Fruit fly (Drosophila melanogaster) whole organism, embryonic: ENCODE data around the gene CG14054.

Experiments
- BEAF-32 ChIP-seq: fragments of 200-800 bp; sonication (Bioruptor generic); optimal IDR thresholded peaks from 3 replicates; lab custom pipeline; 2017; ENCODE audit warnings: missing biosample characterization, missing genetic modification characterization, mild to moderate bottlenecking, moderate library complexity, missing genetic modification reagents
- CG11696 ChIP-seq: fragments of 200-800 bp; sonication (Bioruptor generic); IDR thresholded peaks from 2 replicates; pipeline ENCODE4 v1.3.6; 2022; ENCODE audit warnings: missing biosample characterization, missing genetic modification characterization
- CG12942 ChIP-seq: fragments of 200-800 bp; sonication (Bioruptor generic); optimal IDR thresholded peaks from 3 replicates; lab custom pipeline; 2016; ENCODE audit warnings: missing biosample characterization, missing genetic modification characterization
- CG13123 ChIP-seq: fragments of 200-800 bp; sonication (Bioruptor generic); optimal IDR thresholded peaks from 2 replicates; lab custom pipeline; 2016; ENCODE audit warnings: missing biosample characterization, missing genetic modification characterization
- CG16815 ChIP-seq: fragments of 200-800 bp; sonication (Bioruptor generic); optimal IDR thresholded peaks from 3 replicates; lab custom pipeline; 2017; ENCODE audit warnings: missing biosample characterization, mild to moderate bottlenecking, missing genetic modification characterization
- CG17612 ChIP-seq: fragments of 200-800 bp; sonication (Bioruptor generic); IDR thresholded peaks from 2 replicates; pipeline ENCODE4 v1.3.6; 2022; ENCODE audit warnings: missing biosample characterization, missing genetic modification characterization
- CG30403 ChIP-seq: fragments of 200-800 bp; sonication (Bioruptor generic); optimal IDR thresholded peaks from 3 replicates; lab custom pipeline; 2016; ENCODE audit warnings: missing biosample characterization, missing genetic modification characterization
- CG42726 ChIP-seq: fragments of 200-800 bp; sonication (Bioruptor generic); IDR thresholded peaks from 2 replicates; pipeline ENCODE4 v1.3.6; 2022; ENCODE audit warnings: missing biosample characterization, missing genetic modification characterization; ENCODE audit not compliant: partially characterized antibody
- CG4282 ChIP-seq: fragments of 200-800 bp; sonication (Bioruptor generic); optimal IDR thresholded peaks from 2 replicates; lab custom pipeline; 2016; ENCODE audit warnings: missing biosample characterization, missing genetic modification characterization
- CG43689 ChIP-seq: fragments of 200-800 bp; sonication (Bioruptor generic); IDR thresholded peaks from 2 replicates; pipeline ENCODE4 v1.3.6; 2022; ENCODE audit warnings: missing biosample characterization, missing genetic modification characterization
- CG4820 ChIP-seq: fragments of 200-800 bp; sonication (Bioruptor generic); optimal IDR thresholded peaks from 3 replicates; lab custom pipeline; 2016; ENCODE audit warnings: missing biosample characterization, missing genetic modification characterization
- CG5180 ChIP-seq: fragments of 200-800 bp; sonication (Bioruptor generic); optimal IDR thresholded peaks from 3 replicates; lab custom pipeline; 2017; ENCODE audit warnings: missing biosample characterization, missing genetic modification characterization, mild to moderate bottlenecking, moderate library complexity, missing genetic modification reagents
- CG6272 ChIP-seq: fragments of 200-800 bp; sonication (Bioruptor generic); IDR thresholded peaks from 2 replicates; pipeline ENCODE4 v1.3.6; 2022; ENCODE audit warnings: missing biosample characterization, missing genetic modification characterization
- CG6813 ChIP-seq: fragments of 200-800 bp; sonication (Bioruptor generic); optimal IDR thresholded peaks from 2 replicates; lab custom pipeline; 2017; ENCODE audit warnings: missing biosample characterization, missing genetic modification characterization, mild to moderate bottlenecking, moderate library complexity, missing genetic modification reagents
- CG9437 ChIP-seq: fragments of 200-800 bp; sonication (Bioruptor generic); optimal IDR thresholded peaks from 2 replicates; lab custom pipeline; 2018; ENCODE audit warnings: missing biosample characterization, mild to moderate bottlenecking, missing genetic modification characterization
- Chrac-16 ChIP-seq: fragments of 200-800 bp; sonication (Bioruptor generic); optimal IDR thresholded peaks from 3 replicates; lab custom pipeline; 2016; ENCODE audit warnings: missing biosample characterization, missing genetic modification characterization
- CoRest ChIP-seq: fragments of 200-800 bp; sonication (Bioruptor generic); optimal IDR thresholded peaks from 3 replicates; lab custom pipeline; 2018; ENCODE audit warnings: missing biosample characterization, mild to moderate bottlenecking, missing genetic modification characterization, moderate library complexity
- Dbx ChIP-seq: fragments of 200-800 bp; sonication (Bioruptor generic); IDR thresholded peaks from 3 replicates; pipeline ENCODE4 v1.3.6; 2022; ENCODE audit warnings: missing biosample characterization, missing genetic modification characterization
- Dek ChIP-seq: fragments of 200-800 bp; sonication (Bioruptor generic); optimal IDR thresholded peaks from 3 replicates; lab custom pipeline; 2019; ENCODE audit warnings: missing biosample characterization, mild to moderate bottlenecking, missing genetic modification characterization, moderate library complexity
- Dfd ChIP-seq, 2 experiments: fragments of >200 bp; optimal IDR thresholded peaks; 2 replicates each; lab custom pipeline; 2017; ENCODE audit warnings: missing biosample characterization in 2 of 2, missing genetic modification characterization in 2 of 2
- Doc3 ChIP-seq: fragments of 200-800 bp; sonication (Bioruptor generic); IDR thresholded peaks from 3 replicates; pipeline ENCODE4 v1.3.6; 2022; ENCODE audit warnings: missing biosample characterization, missing genetic modification characterization; ENCODE audit not compliant: partially characterized antibody
- E2f2 ChIP-seq: fragments of 200-800 bp; sonication (Bioruptor generic); IDR thresholded peaks from 2 replicates; pipeline ENCODE4 v1.3.6; 2022; ENCODE audit warnings: missing biosample characterization, missing genetic modification characterization
- GATAe ChIP-seq: fragments of 200-800 bp; sonication (Bioruptor generic); conservative IDR thresholded peaks from 2 replicates; pipeline ENCODE4 v1.3.6; 2022; ENCODE audit warnings: missing biosample characterization, missing genetic modification characterization
- Gsc ChIP-seq: fragments of 200-800 bp; sonication (Bioruptor generic); IDR thresholded peaks from 2 replicates; pipeline ENCODE4 v1.3.6; 2022; ENCODE audit warnings: missing biosample characterization, missing genetic modification characterization
- Hr78 ChIP-seq, 2 experiments: fragments of 200-800 bp in 1 of 2; fragments of >200 bp in 1 of 2; sonication (Bioruptor generic) in 1 of 2; optimal IDR thresholded peaks; 2 replicates each; lab custom pipeline; 2017 to 2019; ENCODE audit warnings: missing biosample characterization in 2 of 2, missing genetic modification characterization in 2 of 2, mild to moderate bottlenecking in 1 of 2, moderate library complexity in 1 of 2
- NC2β ChIP-seq: fragments of 200-800 bp; sonication (Bioruptor generic); optimal IDR thresholded peaks from 2 replicates; lab custom pipeline; 2016; ENCODE audit warnings: missing biosample characterization, missing genetic modification characterization
- Poxn ChIP-seq: fragments of 200-800 bp; sonication (Bioruptor generic); IDR thresholded peaks from 2 replicates; pipeline ENCODE4 v1.3.6; 2022; ENCODE audit warnings: missing biosample characterization, missing genetic modification characterization
- Rfx ChIP-seq: fragments of 200-800 bp; sonication (Bioruptor generic); IDR thresholded peaks from 2 replicates; pipeline ENCODE4 v1.3.6; 2022; ENCODE audit warnings: missing biosample characterization, missing genetic modification characterization
- Sry-δ ChIP-seq: fragments of 200-800 bp; sonication (Bioruptor generic); optimal IDR thresholded peaks from 2 replicates; lab custom pipeline; 2016; ENCODE audit warnings: missing biosample characterization, missing genetic modification characterization
- Xbp1 ChIP-seq: fragments of 200-800 bp; sonication (Bioruptor generic); optimal IDR thresholded peaks from 3 replicates; lab custom pipeline; 2016; ENCODE audit warnings: missing biosample characterization, mild to moderate bottlenecking, missing genetic modification characterization
- Xrp1 ChIP-seq: fragments of 200-800 bp; sonication (Bioruptor generic); IDR thresholded peaks from 2 replicates; pipeline ENCODE4 v1.3.6; 2022; ENCODE audit warnings: missing biosample characterization, missing genetic modification characterization
- bab2 ChIP-seq: fragments of 200-800 bp; sonication (Bioruptor generic); optimal IDR thresholded peaks from 2 replicates; lab custom pipeline; 2016; ENCODE audit warnings: missing biosample characterization, missing genetic modification characterization
- corto ChIP-seq: fragments of 200-800 bp; sonication (Bioruptor generic); optimal IDR thresholded peaks from 2 replicates; lab custom pipeline; 2016; ENCODE audit warnings: missing biosample characterization, mild to moderate bottlenecking, missing genetic modification characterization, moderate library complexity
- dm ChIP-seq: fragments of 200-800 bp; sonication (Bioruptor generic); optimal IDR thresholded peaks from 3 replicates; lab custom pipeline; 2016; ENCODE audit warnings: missing biosample characterization, missing genetic modification characterization
- eyg ChIP-seq: fragments of 200-800 bp; sonication (Bioruptor generic); optimal IDR thresholded peaks from 3 replicates; lab custom pipeline; 2016; ENCODE audit warnings: missing biosample characterization, missing genetic modification characterization
- gt ChIP-seq: fragments of 200-800 bp; sonication (Bioruptor generic); IDR thresholded peaks from 2 replicates; pipeline ENCODE4 v1.3.6; 2022; ENCODE audit warnings: missing biosample characterization, missing genetic modification characterization
- hkb ChIP-seq, 2 experiments: fragments of 200-800 bp in 1 of 2; fragments of >200 bp in 1 of 2; sonication (Bioruptor generic) in 1 of 2; IDR thresholded peaks in 1 of 2; optimal IDR thresholded peaks in 1 of 2; 2 replicates each; pipeline versions ENCODE4 v1.3.6 to Lab custom; 2017 to 2022; ENCODE audit warnings: missing biosample characterization in 1 of 2, missing genetic modification characterization in 1 of 2
- jigr1 ChIP-seq: fragments of 200-800 bp; sonication (Bioruptor generic); IDR thresholded peaks from 3 replicates; pipeline ENCODE4 v1.3.6; 2022; ENCODE audit warnings: missing biosample characterization, missing genetic modification characterization
- jumu ChIP-seq: fragments of 200-800 bp; sonication (Bioruptor generic); optimal IDR thresholded peaks from 3 replicates; lab custom pipeline; 2016; ENCODE audit warnings: missing biosample characterization, missing genetic modification characterization
- ken ChIP-seq: fragments of 200-800 bp; sonication (Bioruptor generic); IDR thresholded peaks from 3 replicates; pipeline ENCODE4 v1.3.6; 2022; ENCODE audit warnings: missing biosample characterization, missing genetic modification characterization
- lov ChIP-seq, 2 experiments: fragments of 200-800 bp in 1 of 2; fragments of >200 bp in 1 of 2; sonication (Bioruptor generic) in 1 of 2; IDR thresholded peaks in 1 of 2; optimal IDR thresholded peaks in 1 of 2; 2 replicates in 1 of 2; 3 replicates in 1 of 2; pipeline versions ENCODE4 v1.3.6 to Lab custom; 2017 to 2022; ENCODE audit warnings: missing biosample characterization in 1 of 2, missing genetic modification characterization in 1 of 2
- mam ChIP-seq: fragments of 200-800 bp; sonication (Bioruptor generic); optimal IDR thresholded peaks from 3 replicates; lab custom pipeline; 2016; ENCODE audit warnings: missing biosample characterization, missing genetic modification characterization
- nom ChIP-seq: fragments of 200-800 bp; sonication (Bioruptor generic); optimal IDR thresholded peaks from 2 replicates; lab custom pipeline; 2017; ENCODE audit warnings: missing biosample characterization, missing genetic modification characterization, mild to moderate bottlenecking, moderate library complexity, missing genetic modification reagents
- odd ChIP-seq: fragments of 200-800 bp; sonication (Bioruptor generic); optimal IDR thresholded peaks from 2 replicates; lab custom pipeline; 2017; ENCODE audit warnings: missing biosample characterization, mild to moderate bottlenecking, missing genetic modification characterization
- pzg ChIP-seq: fragments of 200-800 bp; sonication (Bioruptor generic); optimal IDR thresholded peaks from 3 replicates; lab custom pipeline; 2018; ENCODE audit warnings: missing biosample characterization, mild to moderate bottlenecking, missing genetic modification characterization, moderate library complexity
- sc ChIP-seq, 3 experiments: fragments of >200 bp in 2 of 3; fragments of 200-800 bp in 1 of 3; sonication (Bioruptor generic) in 1 of 3; optimal IDR thresholded peaks; 2 replicates in 2 of 3; 3 replicates in 1 of 3; lab custom pipeline; 2017; ENCODE audit warnings: mild to moderate bottlenecking in 1 of 3, missing biosample characterization in 1 of 3, missing genetic modification characterization in 1 of 3, missing genetic modification reagents in 1 of 3
- tin ChIP-seq: fragments of 200-800 bp; sonication (Bioruptor generic); optimal IDR thresholded peaks from 3 replicates; lab custom pipeline; 2016; ENCODE audit warnings: missing biosample characterization, missing genetic modification characterization
- tio ChIP-seq: fragments of 200-800 bp; sonication (Bioruptor generic); optimal IDR thresholded peaks from 2 replicates; lab custom pipeline; 2017; ENCODE audit warnings: missing biosample characterization, missing genetic modification characterization, inconsistent platforms
- zfh1 ChIP-seq: fragments of 200-800 bp; sonication (Bioruptor generic); IDR thresholded peaks from 3 replicates; pipeline ENCODE4 v1.3.6; 2022; ENCODE audit warnings: missing biosample characterization, missing genetic modification characterization

The CG14054 gene

DNA sequence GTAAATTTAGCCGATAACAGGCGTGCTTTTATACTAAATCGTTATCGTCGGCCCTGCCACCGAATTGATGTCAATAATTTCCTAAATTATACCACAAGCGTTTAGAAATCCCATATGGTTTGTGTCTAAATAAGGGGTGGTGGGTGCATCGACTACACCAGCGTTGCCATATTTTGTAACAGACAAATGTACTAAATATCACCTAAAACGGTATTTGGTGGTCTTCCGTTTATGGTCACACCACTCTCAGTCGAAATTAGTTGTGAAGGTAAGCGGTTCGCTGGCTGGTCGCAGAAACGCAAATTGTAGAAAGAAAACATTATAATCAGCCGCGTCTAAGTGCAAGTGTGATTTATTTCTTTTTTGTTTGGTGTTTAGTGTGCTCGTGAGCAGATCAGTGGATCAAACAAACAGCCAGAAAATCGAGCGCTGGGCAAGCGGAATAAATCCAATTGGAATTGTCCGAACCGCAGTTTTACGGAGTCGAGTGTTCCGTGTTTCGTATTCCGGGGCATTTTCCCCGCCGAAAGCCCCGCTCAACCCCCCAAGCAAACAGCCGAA, 14.3 kb upstream of the CG14054 start, which contains the start of the genes CG16903 and Unc-76 (continued):
- TF ChIP-seq zfh1 (GFP tag; lab: Robert Waterston, UW) = peak; percentile 46; the same call in 1 of the 3 replicates
- no peak for TF ChIP-seq Gsc
- peak; percentile 41 for TF ChIP-seq NC2β (GFP tag; lab: Kevin White, UChicago)
- TF ChIP-seq CG12942 (GFP tag; lab: Kevin White, UChicago) = no peak
- TF ChIP-seq CG30403 (GFP tag; lab: Kevin White, UChicago) = peak; percentile 14
- TF ChIP-seq tio (GFP tag; lab: Kevin White, UChicago) = no peak
- TF ChIP-seq pzg (GFP tag; lab: Kevin White, UChicago) = peak; percentile 100
- TF ChIP-seq corto (GFP tag; lab: Kevin White, UChicago) = no peak
- peak; percentile 69 for TF ChIP-seq E2f2 (GFP tag; lab: Robert Waterston, UW)
- TF ChIP-seq Poxn = no peak
- peak; percentile 56 for TF ChIP-seq odd
- TF ChIP-seq jumu = peak; percentile 14
- TF ChIP-seq Hr78 (GFP tag; optimal IDR thresholded peaks at IDR 0.05; lab: Kevin White, UChicago) = peak in 1 of 2 experiments; percentile 24
- TF ChIP-seq dm (GFP tag; lab: Kevin White, UChicago) = peak; percentile 60
- peak; percentile 27 for TF ChIP-seq CG5180 (GFP tag; lab: Kevin White, UChicago)
- TF ChIP-seq nom (GFP tag; lab: Kevin White, UChicago) = peak; percentile 69
- TF ChIP-seq jigr1 (GFP tag; lab: Robert Waterston, UW) = no peak
- no peak for TF ChIP-seq GATAe (GFP tag; lab: Robert Waterston, UW)
- peak; percentile 47 for TF ChIP-seq Rfx (GFP tag; lab: Robert Waterston, UW)
- peak; percentile 70 for TF ChIP-seq CG42726 (GFP tag; lab: Robert Waterston, UW)
- TF ChIP-seq CG6813 (GFP tag; lab: Kevin White, UChicago) = peak; percentile 13
- no peak for TF ChIP-seq CG17612 (GFP tag; lab: Robert Waterston, UW)
- no peak for TF ChIP-seq CG43689 (GFP tag; lab: Robert Waterston, UW)
- no peak for TF ChIP-seq CG16815 (GFP tag; lab: Kevin White, UChicago)
- peak; percentile 46 for TF ChIP-seq CoRest (tag; lab: Kevin White, UChicago)
- TF ChIP-seq gt (GFP tag; lab: Robert Waterston, UW) = no peak
- no peak; the same call in 2 of the 3 replicates for TF ChIP-seq Doc3
- no peak for TF ChIP-seq CG4820 (GFP tag; lab: Kevin White, UChicago)
- TF ChIP-seq eyg (GFP tag; lab: Kevin White, UChicago) = no peak
- no peak for TF ChIP-seq mam (GFP tag; lab: Kevin White, UChicago)
- peak; percentile 40 for TF ChIP-seq CG4282 (GFP tag; lab: Kevin White, UChicago)
- no peak for TF ChIP-seq CG13123 (GFP tag; lab: Kevin White, UChicago)
- TF ChIP-seq bab2 (GFP tag; lab: Kevin White, UChicago) = peak; percentile 2
- TF ChIP-seq Chrac-16 (GFP tag; lab: Kevin White, UChicago) = no peak
- TF ChIP-seq ken = no peak
- TF ChIP-seq Sry-δ (GFP tag; lab: Kevin White, UChicago) = peak; percentile 77
- no peak for TF ChIP-seq CG11696
- TF ChIP-seq tin (GFP tag; lab: Kevin White, UChicago) = no peak
- peak; percentile 65 for TF ChIP-seq Dek
- TF ChIP-seq hkb (optimal IDR thresholded peaks at IDR 0.05; lab: Kevin White, UChicago) = peak; percentile 61
- peak; percentile 65 for TF ChIP-seq hkb (GFP tag; IDR thresholded peaks at IDR 0.05; lab: Robert Waterston, UW)
- no peak for TF ChIP-seq lov (optimal IDR thresholded peaks at IDR 0.05; lab: Kevin White, UChicago)
- no peak for TF ChIP-seq lov (GFP tag; IDR thresholded peaks at IDR 0.05; lab: Robert Waterston, UW)
- TF ChIP-seq Dbx (GFP tag; lab: Robert Waterston, UW) = peak; percentile 52; the same call in 2 of the 3 replicates
- TF ChIP-seq BEAF-32 (GFP tag; lab: Kevin White, UChicago) = peak; percentile 65
- TF ChIP-seq sc (optimal IDR thresholded peaks at IDR 0.05; lab: Kevin White, UChicago) = no peak
- TF ChIP-seq sc (GFP tag; optimal IDR thresholded peaks at IDR 0.05; lab: Kevin White, UChicago) = no peak
- 0 out of 2 replicates have a peak, but pooled peaks have one; percentile 15 for TF ChIP-seq Xrp1
- peak; percentile 5 for TF ChIP-seq Xbp1 (GFP tag; lab: Kevin White, UChicago)
- TF ChIP-seq CG9437 (GFP tag; lab: Kevin White, UChicago) = no peak
- no peak for TF ChIP-seq Dfd (GFP tag; optimal IDR thresholded peaks at IDR 0.05; lab: Kevin White, UChicago)
- no peak for TF ChIP-seq CG6272
